Worm (Caenorhabditis elegans) whole organism, L4/young adult: ENCODE data around the gene clec-139.

Experiments used
- W03F9.2 ChIP-seq: fragments of 150-350 bp; optimal IDR thresholded peaks from 2 replicates; lab custom pipeline; 2014; ENCODE audit warnings: missing biosample characterization, missing genetic modification characterization
- dao-5 ChIP-seq: sonication (generic microtip); optimal IDR thresholded peaks from 2 replicates; lab custom pipeline; 2016; ENCODE audit warnings: missing genotype, missing genetic modification characterization, moderate library complexity, missing compliant biosample characterization
- him-1 ChIP-seq: sonication (generic microtip); optimal IDR thresholded peaks from 2 replicates; lab custom pipeline; 2016; ENCODE audit warnings: missing genotype, missing genetic modification reagents, missing genetic modification characterization, missing compliant biosample characterization

DNA sequence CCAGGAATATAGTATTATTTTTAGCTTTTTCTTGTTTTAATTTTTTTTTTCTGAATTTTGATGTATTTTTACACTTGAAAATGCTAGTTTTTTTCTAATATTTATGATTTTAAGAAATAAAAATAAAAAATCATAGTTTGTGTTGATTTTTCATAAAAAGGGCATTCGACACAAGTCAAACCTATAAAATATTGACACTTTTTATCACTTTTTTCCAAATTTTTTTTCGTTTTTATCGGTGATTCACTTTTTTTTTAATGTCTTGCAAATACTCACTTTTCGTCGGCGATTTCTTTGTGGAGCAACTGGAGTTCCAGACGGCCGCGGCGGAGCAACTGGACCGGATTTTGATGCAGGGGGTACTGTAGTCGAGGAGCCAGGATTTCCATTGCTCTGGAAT lies 24.1 kb downstream of the clec-139 start:
- TF ChIP-seq dao-5 (no peak), W03F9.2 (tag; lab: Kevin White, UChicago) (no peak), him-1 (tag; lab: Kevin White, UChicago) (no peak)
